Worm (Caenorhabditis elegans) whole organism, young adult: ENCODE measurements around the gene cpin-1.

Source experiments
- B0019.2 ChIP-seq: fragments of 200-800 bp; sonication (Bioruptor generic); conservative IDR thresholded peaks from 2 replicates; pipeline ENCODE4 v1.3.6; 2022; ENCODE audit warnings: missing genetic modification reagents, missing genetic modification characterization, missing compliant biosample characterization
- B0261.1 ChIP-seq: sonication (generic microtip); optimal IDR thresholded peaks from 2 replicates; lab custom pipeline; 2016; ENCODE audit warnings: mild to moderate bottlenecking, missing genetic modification characterization, moderate library complexity, missing compliant biosample characterization
- B0336.3 ChIP-seq: fragments of 200-800 bp; sonication (Bioruptor generic); IDR thresholded peaks from 2 replicates; pipeline ENCODE4 v1.3.6; 2022; ENCODE audit warnings: missing genetic modification characterization, missing compliant biosample characterization
- C06A6.2 ChIP-seq: fragments of 200-800 bp; sonication (Bioruptor generic); conservative IDR thresholded peaks from 2 replicates; pipeline ENCODE4 v1.3.6; 2022; ENCODE audit warnings: missing genetic modification characterization, missing compliant biosample characterization
- F10E7.11 ChIP-seq: sonication (generic microtip); optimal IDR thresholded peaks from 2 replicates; lab custom pipeline; 2017; ENCODE audit warnings: mild to moderate bottlenecking, missing genetic modification characterization, moderate library complexity, missing compliant biosample characterization
- F22D6.2 ChIP-seq: sonication (generic microtip); optimal IDR thresholded peaks from 2 replicates; lab custom pipeline; 2016; ENCODE audit warnings: mild to moderate bottlenecking, missing genetic modification characterization, missing compliant biosample characterization
- F23B12.7 ChIP-seq: sonication (generic microtip); optimal IDR thresholded peaks from 2 replicates; lab custom pipeline; 2017; ENCODE audit warnings: missing genetic modification characterization, mild to moderate bottlenecking, missing compliant biosample characterization, antibody characterized with exemption, moderate library complexity; ENCODE audit not compliant: insufficient read depth
- F37B4.10 ChIP-seq: fragments of 200-800 bp; sonication (Bioruptor generic); IDR thresholded peaks from 2 replicates; pipeline ENCODE4 v1.3.6; 2022; ENCODE audit warnings: missing genetic modification characterization, missing compliant biosample characterization
- F39B2.1 ChIP-seq: fragments of 200-800 bp; sonication (Bioruptor generic); IDR thresholded peaks from 2 replicates; pipeline ENCODE4 v1.3.6; 2022; ENCODE audit warnings: missing genetic modification reagents, missing genetic modification characterization, missing compliant biosample characterization
- F52B5.7 ChIP-seq: sonication (generic microtip); optimal IDR thresholded peaks from 2 replicates; lab custom pipeline; 2016; ENCODE audit warnings: mild to moderate bottlenecking, missing genetic modification characterization, missing compliant biosample characterization
- F57A8.1 ChIP-seq: fragments of 200-800 bp; sonication (Bioruptor generic); optimal IDR thresholded peaks from 2 replicates; lab custom pipeline; 2018; ENCODE audit warnings: mild to moderate bottlenecking, missing genetic modification characterization, moderate library complexity, missing compliant biosample characterization
- T26A5.8 ChIP-seq: sonication (generic microtip); optimal IDR thresholded peaks from 2 replicates; lab custom pipeline; 2016; ENCODE audit warnings: missing genetic modification characterization, missing compliant biosample characterization
- Y67H2A.10 ChIP-seq: fragments of 200-800 bp; sonication (Bioruptor generic); conservative IDR thresholded peaks from 2 replicates; pipeline ENCODE4 v1.3.6; 2022; ENCODE audit warnings: missing genetic modification reagents, missing genetic modification characterization, missing compliant biosample characterization
- ZK185.1 ChIP-seq: sonication (generic microtip); optimal IDR thresholded peaks from 2 replicates; lab custom pipeline; 2016; ENCODE audit warnings: mild to moderate bottlenecking, missing genetic modification characterization, missing compliant biosample characterization; ENCODE audit not compliant: poor library complexity, severe bottlenecking
- athp-1 ChIP-seq: sonication (generic microtip); optimal IDR thresholded peaks from 2 replicates; lab custom pipeline; 2017; ENCODE audit warnings: mild to moderate bottlenecking, missing genetic modification characterization, missing compliant biosample characterization
- ccch-3 ChIP-seq: fragments of 200-800 bp; sonication (Bioruptor generic); optimal IDR thresholded peaks from 2 replicates; lab custom pipeline; 2018; ENCODE audit warnings: mild to moderate bottlenecking, missing genetic modification characterization, missing compliant biosample characterization
- ceh-100 ChIP-seq: fragments of 200-800 bp; sonication (Bioruptor generic); IDR thresholded peaks from 2 replicates; pipeline ENCODE4 v1.3.6; 2022; ENCODE audit warnings: missing genetic modification reagents, missing genetic modification characterization, missing compliant biosample characterization
- ceh-27 ChIP-seq: fragments of 200-800 bp; sonication (Bioruptor generic); optimal IDR thresholded peaks from 2 replicates; lab custom pipeline; 2018; ENCODE audit warnings: mild to moderate bottlenecking, missing genetic modification characterization, moderate library complexity, missing compliant biosample characterization
- ceh-40 ChIP-seq: fragments of 200-800 bp; sonication (Bioruptor generic); IDR thresholded peaks from 2 replicates; pipeline ENCODE4 v1.3.6; 2022; ENCODE audit warnings: missing genetic modification characterization, missing compliant biosample characterization
- ceh-58 ChIP-seq: fragments of 200-800 bp; sonication (Bioruptor generic); IDR thresholded peaks from 2 replicates; pipeline ENCODE4 v1.3.6; 2022; ENCODE audit warnings: missing genetic modification characterization, missing compliant biosample characterization
- ceh-91 ChIP-seq: fragments of 200-800 bp; sonication (Bioruptor generic); IDR thresholded peaks from 2 replicates; pipeline ENCODE4 v1.3.6; 2022; ENCODE audit warnings: missing genetic modification reagents, missing genetic modification characterization, missing compliant biosample characterization
- die-1 ChIP-seq: sonication (generic microtip); optimal IDR thresholded peaks from 2 replicates; lab custom pipeline; 2016; ENCODE audit warnings: missing genotype, mild to moderate bottlenecking, missing genetic modification characterization, missing compliant biosample characterization
- egrh-3 ChIP-seq: fragments of 200-800 bp; sonication (Bioruptor generic); IDR thresholded peaks from 2 replicates; pipeline ENCODE4 v1.3.6; 2022; ENCODE audit warnings: missing genetic modification reagents, missing genetic modification characterization, missing compliant biosample characterization
- fkh-3 ChIP-seq: sonication (generic microtip); optimal IDR thresholded peaks from 2 replicates; lab custom pipeline; 2016; ENCODE audit warnings: mild to moderate bottlenecking, missing genetic modification characterization, missing compliant biosample characterization
- hmg-1.2 ChIP-seq: fragments of 200-800 bp; sonication (Bioruptor generic); IDR thresholded peaks from 2 replicates; pipeline ENCODE4 v1.3.6; 2022; ENCODE audit warnings: missing genetic modification reagents, missing genetic modification characterization, missing compliant biosample characterization
- hmg-20 ChIP-seq: fragments of 200-800 bp; sonication (Bioruptor generic); IDR thresholded peaks from 2 replicates; pipeline ENCODE4 v1.3.6; 2022; ENCODE audit warnings: missing genetic modification reagents, missing genetic modification characterization, missing compliant biosample characterization
- hsf-1 ChIP-seq: fragments of 200-800 bp; sonication (Bioruptor generic); IDR thresholded peaks from 2 replicates; pipeline ENCODE4 v1.3.6; 2022; ENCODE audit warnings: missing genetic modification reagents, missing genetic modification characterization, missing compliant biosample characterization
- lin-54 ChIP-seq: fragments of 200-800 bp; sonication (Bioruptor generic); optimal IDR thresholded peaks from 2 replicates; lab custom pipeline; 2018; ENCODE audit warnings: mild to moderate bottlenecking, missing genetic modification characterization, missing compliant biosample characterization
- lsl-1 ChIP-seq: fragments of 200-800 bp; sonication (Bioruptor generic); optimal IDR thresholded peaks from 2 replicates; lab custom pipeline; 2018; ENCODE audit warnings: mild to moderate bottlenecking, missing genetic modification characterization, moderate library complexity, missing compliant biosample characterization
- madf-10 ChIP-seq: sonication (generic microtip); optimal IDR thresholded peaks from 2 replicates; lab custom pipeline; 2016; ENCODE audit warnings: mild to moderate bottlenecking, missing genetic modification characterization, missing compliant biosample characterization
- madf-3 ChIP-seq: fragments of 200-800 bp; sonication (Bioruptor generic); IDR thresholded peaks from 2 replicates; pipeline ENCODE4 v1.3.6; 2022; ENCODE audit warnings: missing genetic modification reagents, missing genetic modification characterization, missing compliant biosample characterization
- madf-6 ChIP-seq: fragments of 200-800 bp; sonication (Bioruptor generic); IDR thresholded peaks from 2 replicates; pipeline ENCODE4 v1.3.6; 2022; ENCODE audit warnings: missing genetic modification reagents, missing genetic modification characterization, missing compliant biosample characterization
- mel-28 ChIP-seq: sonication (generic microtip); optimal IDR thresholded peaks from 2 replicates; lab custom pipeline; 2016; ENCODE audit warnings: borderline replicate concordance, mild to moderate bottlenecking, missing genetic modification characterization, missing compliant biosample characterization
- mes-4 ChIP-seq: sonication (generic microtip); optimal IDR thresholded peaks from 2 replicates; lab custom pipeline; 2016; ENCODE audit warnings: missing genotype, missing genetic modification characterization, missing compliant biosample characterization
- mxl-1 ChIP-seq: sonication (generic microtip); optimal IDR thresholded peaks from 2 replicates; lab custom pipeline; 2016; ENCODE audit warnings: missing genetic modification characterization, missing compliant biosample characterization
- nhr-90 ChIP-seq: sonication (generic microtip); optimal IDR thresholded peaks from 2 replicates; lab custom pipeline; 2016; ENCODE audit warnings: missing genotype, mild to moderate bottlenecking, missing genetic modification characterization, missing compliant biosample characterization
- rcor-1 ChIP-seq: fragments of 200-800 bp; sonication (Bioruptor generic); IDR thresholded peaks from 2 replicates; pipeline ENCODE4 v1.3.6; 2022; ENCODE audit warnings: missing genetic modification reagents, missing genetic modification characterization, missing compliant biosample characterization
- sdz-38 ChIP-seq: sonication (generic microtip); optimal IDR thresholded peaks from 2 replicates; lab custom pipeline; 2016; ENCODE audit warnings: missing genotype, missing genetic modification characterization, missing compliant biosample characterization
- snpc-1.1 ChIP-seq: sonication (generic microtip); optimal IDR thresholded peaks from 2 replicates; lab custom pipeline; 2017; ENCODE audit warnings: missing genetic modification characterization, mild to moderate bottlenecking, missing compliant biosample characterization, antibody characterized with exemption, moderate library complexity, missing genotype, missing genetic modification reagents; ENCODE audit not compliant: insufficient read depth
- snpc-1.3 ChIP-seq: sonication (generic microtip); optimal IDR thresholded peaks from 2 replicates; lab custom pipeline; 2017; ENCODE audit warnings: missing genetic modification characterization, mild to moderate bottlenecking, missing compliant biosample characterization, antibody characterized with exemption, moderate library complexity, missing genotype, missing genetic modification reagents; ENCODE audit not compliant: insufficient read depth
- snpc-3.4 ChIP-seq: sonication (generic microtip); optimal IDR thresholded peaks from 2 replicates; lab custom pipeline; 2017; ENCODE audit warnings: missing genetic modification characterization, mild to moderate bottlenecking, missing compliant biosample characterization, antibody characterized with exemption, moderate library complexity, missing genotype, missing genetic modification reagents
- sptf-2 ChIP-seq: fragments of 200-800 bp; sonication (Bioruptor generic); optimal IDR thresholded peaks from 2 replicates; lab custom pipeline; 2018; ENCODE audit warnings: mild to moderate bottlenecking, missing genetic modification characterization, missing compliant biosample characterization
- tbp1 ChIP-seq: fragments of 200-800 bp; sonication (Bioruptor generic); optimal IDR thresholded peaks from 2 replicates; lab custom pipeline; 2018; ENCODE audit warnings: mild to moderate bottlenecking, missing genetic modification characterization, missing compliant biosample characterization
- unc-130 ChIP-seq: sonication (generic microtip); optimal IDR thresholded peaks from 2 replicates; lab custom pipeline; 2016; ENCODE audit warnings: missing genetic modification reagents, missing genetic modification characterization, missing compliant biosample characterization
- ztf-22 ChIP-seq: fragments of 200-800 bp; sonication (Bioruptor generic); optimal IDR thresholded peaks from 2 replicates; lab custom pipeline; 2018; ENCODE audit warnings: mild to moderate bottlenecking, missing genetic modification characterization, moderate library complexity, missing compliant biosample characterization
- ztf-28 ChIP-seq: fragments of 200-800 bp; sonication (Bioruptor generic); IDR thresholded peaks from 2 replicates; pipeline ENCODE4 v1.3.6; 2022; ENCODE audit warnings: missing genetic modification reagents, missing genetic modification characterization, missing compliant biosample characterization

cpin-1 gene

DNA sequence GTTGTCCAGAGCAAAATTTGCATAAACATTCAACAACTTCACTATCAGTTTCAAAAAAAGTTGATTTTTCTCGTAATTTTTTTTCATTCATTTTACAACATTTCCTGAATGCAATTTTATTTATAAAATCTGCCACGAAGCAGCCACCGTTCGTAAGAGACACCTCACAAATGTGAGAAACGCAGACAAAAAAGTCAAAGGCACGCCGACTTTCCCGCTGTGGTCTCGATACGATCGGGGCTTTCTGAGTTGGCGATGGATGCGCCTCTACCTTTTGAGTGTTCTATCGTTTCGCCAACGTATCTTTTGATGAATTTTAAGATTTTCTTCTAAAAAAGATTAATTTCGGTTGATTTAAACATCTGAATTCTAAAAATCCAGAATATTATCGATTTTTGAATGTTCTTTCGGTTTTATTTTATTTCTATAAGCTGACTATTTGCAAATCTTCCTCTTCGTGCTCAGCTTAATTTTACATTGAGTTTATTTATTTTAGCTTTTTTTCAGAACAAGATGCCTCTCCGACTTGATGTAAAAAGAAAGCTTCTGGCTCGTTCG, 8.8 kb downstream of the cpin-1 start, which contains the start of gene copb-2 (continued):
- TF ChIP-seq ztf-22 (no peak), rcor-1 (no peak), unc-130 (GFP tag; lab: Kevin White, UChicago) (no peak), F23B12.7 (tag; lab: Kevin White, UChicago) (no peak), ceh-100 (GFP tag; lab: Robert Waterston, UW) (no peak), ccch-3 (GFP tag; lab: Kevin White, UChicago) (no peak), B0019.2 (no peak), C06A6.2 (GFP tag; lab: Robert Waterston, UW) (no peak), B0261.1 (tag; lab: Kevin White, UChicago) (no peak), sptf-2 (no peak), ceh-58 (GFP tag; lab: Robert Waterston, UW) (no peak), Y67H2A.10 (GFP tag; lab: Robert Waterston, UW) (no peak), ZK185.1 (tag; lab: Kevin White, UChicago) (peak; percentile 38), ceh-27 (GFP tag; lab: Kevin White, UChicago) (no peak), die-1 (tag; lab: Kevin White, UChicago) (no peak), nhr-90 (no peak), T26A5.8 (tag; lab: Kevin White, UChicago) (no peak), lsl-1 (peak; percentile 37), F37B4.10 (no peak), egrh-3 (no peak), F10E7.11 (tag; lab: Kevin White, UChicago) (no peak), F39B2.1 (GFP tag; lab: Robert Waterston, UW) (no peak), F22D6.2 (tag; lab: Kevin White, UChicago) (no peak), fkh-3 (tag; lab: Kevin White, UChicago) (no peak), ceh-91 (GFP tag; lab: Robert Waterston, UW) (no peak), F57A8.1 (GFP tag; lab: Kevin White, UChicago) (no peak), madf-10 (no peak), B0336.3 (no peak), snpc-1.1 (peak; percentile 79), athp-1 (tag; lab: Kevin White, UChicago) (no peak), hmg-1.2 (GFP tag; lab: Robert Waterston, UW) (peak; percentile 89), mxl-1 (tag; lab: Kevin White, UChicago) (no peak), sdz-38 (tag; lab: Kevin White, UChicago) (no peak), snpc-3.4 (tag; lab: Kevin White, UChicago) (peak; percentile 38), snpc-1.3 (tag; lab: Kevin White, UChicago) (no peak), F52B5.7 (tag; lab: Kevin White, UChicago) (no peak), lin-54 (GFP tag; lab: Kevin White, UChicago) (no peak), mel-28 (no peak), ztf-28 (GFP tag; lab: Robert Waterston, UW) (no peak), tbp1 (peak; percentile 52), hmg-20 (GFP tag; lab: Robert Waterston, UW) (0 out of 2 replicates have a peak, but pooled peaks have one; percentile 21), hsf-1 (GFP tag; lab: Robert Waterston, UW) (no peak), mes-4 (tag; lab: Kevin White, UChicago) (no peak), ceh-40 (GFP tag; lab: Robert Waterston, UW) (no peak), madf-3 (GFP tag; lab: Robert Waterston, UW) (no peak), madf-6 (GFP tag; lab: Robert Waterston, UW) (no peak)
